Fruit fly (Drosophila melanogaster) whole organism, adult: ENCODE data around the gene CG6980.

Experiments used
- CG11617 ChIP-seq: fragments of 200-800 bp; sonication (Bioruptor generic); optimal IDR thresholded peaks from 2 replicates; lab custom pipeline; 2017; ENCODE audit warnings: mild to moderate bottlenecking, missing biosample characterization, missing genetic modification reagents, missing genetic modification characterization
- CG12768 ChIP-seq: fragments of 200-800 bp; sonication (Bioruptor generic); optimal IDR thresholded peaks from 2 replicates; lab custom pipeline; 2017; ENCODE audit warnings: missing biosample characterization, missing genetic modification characterization, mild to moderate bottlenecking, moderate library complexity, missing genetic modification reagents
- CG14711 ChIP-seq: fragments of 200-800 bp; sonication (Bioruptor generic); optimal IDR thresholded peaks from 2 replicates; lab custom pipeline; 2018; ENCODE audit warnings: missing biosample characterization, mild to moderate bottlenecking, missing genetic modification characterization, moderate library complexity
- CG1620 ChIP-seq: fragments of 200-800 bp; sonication (Bioruptor generic); optimal IDR thresholded peaks from 2 replicates; lab custom pipeline; 2016; ENCODE audit warnings: missing biosample characterization, missing genetic modification characterization
- CG33017 ChIP-seq: fragments of 200-800 bp; sonication (Bioruptor generic); optimal IDR thresholded peaks from 2 replicates; lab custom pipeline; 2018; ENCODE audit warnings: missing biosample characterization, mild to moderate bottlenecking, missing genetic modification characterization, moderate library complexity
- CG5204 ChIP-seq: fragments of 200-800 bp; sonication (Bioruptor generic); optimal IDR thresholded peaks from 2 replicates; lab custom pipeline; 2016; ENCODE audit warnings: missing biosample characterization, missing genetic modification characterization
- CG7045 ChIP-seq: fragments of 200-800 bp; sonication (Bioruptor generic); optimal IDR thresholded peaks from 2 replicates; lab custom pipeline; 2017; ENCODE audit warnings: missing biosample characterization, mild to moderate bottlenecking, missing genetic modification characterization
- CG7101 ChIP-seq: fragments of 200-800 bp; sonication (Bioruptor generic); optimal IDR thresholded peaks from 2 replicates; lab custom pipeline; 2018; ENCODE audit warnings: missing biosample characterization, mild to moderate bottlenecking, missing genetic modification characterization, moderate library complexity
- Clk ChIP-seq: fragments of 200-800 bp; sonication (Bioruptor generic); optimal IDR thresholded peaks from 2 replicates; lab custom pipeline; 2017; ENCODE audit warnings: missing biosample characterization, missing genetic modification characterization
- Crg-1 ChIP-seq: fragments of 200-800 bp; sonication (Bioruptor generic); optimal IDR thresholded peaks from 2 replicates; lab custom pipeline; 2016; ENCODE audit warnings: missing biosample characterization, missing genetic modification characterization
- Hr96 ChIP-seq: fragments of 200-800 bp; sonication (Bioruptor generic); optimal IDR thresholded peaks from 2 replicates; lab custom pipeline; 2016; ENCODE audit warnings: missing biosample characterization, missing genetic modification characterization
- Mnt ChIP-seq: fragments of 200-800 bp; sonication (Bioruptor generic); optimal IDR thresholded peaks from 2 replicates; lab custom pipeline; 2016; ENCODE audit warnings: missing biosample characterization, mild to moderate bottlenecking, missing genetic modification characterization
- bab1 ChIP-seq: fragments of 200-800 bp; sonication (Bioruptor generic); optimal IDR thresholded peaks from 3 replicates; lab custom pipeline; 2019; ENCODE audit warnings: missing biosample characterization, mild to moderate bottlenecking, missing genetic modification characterization, moderate library complexity
- cic ChIP-seq: fragments of 200-800 bp; sonication (Bioruptor generic); optimal IDR thresholded peaks from 2 replicates; lab custom pipeline; 2017; ENCODE audit warnings: missing biosample characterization, mild to moderate bottlenecking, missing genetic modification characterization, moderate library complexity
- cnc ChIP-seq, 2 experiments: fragments of >200 bp; optimal IDR thresholded peaks; 2 replicates each; lab custom pipeline; 2017
- kay ChIP-seq: fragments of 200-800 bp; sonication (Bioruptor generic); peaks from one replicate; lab custom pipeline; 2016; ENCODE audit warnings: missing biosample characterization, missing genetic modification characterization, borderline replicate concordance
- ovo ChIP-seq: fragments of 200-800 bp; sonication (Bioruptor generic); optimal IDR thresholded peaks from 2 replicates; lab custom pipeline; 2016; ENCODE audit warnings: missing biosample characterization, missing genetic modification characterization
- pad ChIP-seq: fragments of 200-800 bp; sonication (Bioruptor generic); optimal IDR thresholded peaks from 3 replicates; lab custom pipeline; 2017; ENCODE audit warnings: missing biosample characterization, missing genetic modification characterization, mild to moderate bottlenecking, moderate library complexity, missing genetic modification reagents
- tj ChIP-seq: fragments of 200-800 bp; sonication (Bioruptor generic); optimal IDR thresholded peaks from 3 replicates; lab custom pipeline; 2017; ENCODE audit warnings: missing biosample characterization, mild to moderate bottlenecking, missing genetic modification characterization, moderate library complexity
- toe ChIP-seq: fragments of 200-800 bp; sonication (Bioruptor generic); optimal IDR thresholded peaks from 2 replicates; lab custom pipeline; 2016; ENCODE audit warnings: missing biosample characterization, missing genetic modification characterization

CG6980 gene

DNA sequence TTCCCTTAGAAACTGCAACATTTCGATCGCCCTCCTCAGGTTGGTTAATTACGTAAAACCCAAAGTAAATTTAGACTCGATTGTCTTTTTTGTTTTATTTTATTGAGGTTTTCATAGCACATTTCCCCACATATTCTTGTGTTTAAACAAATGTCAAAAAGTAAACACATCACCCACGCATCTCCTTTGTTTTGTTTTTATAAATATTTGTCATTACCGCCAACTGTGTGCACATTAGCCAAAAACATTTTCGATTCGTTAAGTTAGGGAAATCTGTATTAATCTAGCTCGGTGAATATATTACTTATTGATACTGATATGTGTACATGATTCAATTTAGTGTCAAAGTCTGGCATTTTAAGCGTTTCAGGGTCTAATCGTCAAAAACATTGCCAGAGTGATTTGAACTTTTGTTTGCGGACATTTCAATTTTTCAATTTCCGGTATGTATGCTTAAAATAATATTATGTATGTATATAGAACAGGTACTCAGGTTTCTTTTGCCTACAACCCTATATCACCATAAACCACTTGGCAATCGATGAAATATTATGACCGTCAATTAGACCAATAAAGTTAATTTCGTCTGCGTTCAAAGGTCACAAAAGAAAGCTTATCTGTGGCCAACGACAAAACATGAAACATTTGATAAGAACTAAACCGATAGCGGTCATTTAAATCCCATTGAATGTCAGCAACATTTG, 2.3 kb downstream of the CG6980 start:
- peak; percentile 81 for TF ChIP-seq kay (GFP tag; lab: Kevin White, UChicago)
- no peak for TF ChIP-seq bab1
- peak; percentile 5 for TF ChIP-seq CG33017 (tag; lab: Kevin White, UChicago)

DNA sequence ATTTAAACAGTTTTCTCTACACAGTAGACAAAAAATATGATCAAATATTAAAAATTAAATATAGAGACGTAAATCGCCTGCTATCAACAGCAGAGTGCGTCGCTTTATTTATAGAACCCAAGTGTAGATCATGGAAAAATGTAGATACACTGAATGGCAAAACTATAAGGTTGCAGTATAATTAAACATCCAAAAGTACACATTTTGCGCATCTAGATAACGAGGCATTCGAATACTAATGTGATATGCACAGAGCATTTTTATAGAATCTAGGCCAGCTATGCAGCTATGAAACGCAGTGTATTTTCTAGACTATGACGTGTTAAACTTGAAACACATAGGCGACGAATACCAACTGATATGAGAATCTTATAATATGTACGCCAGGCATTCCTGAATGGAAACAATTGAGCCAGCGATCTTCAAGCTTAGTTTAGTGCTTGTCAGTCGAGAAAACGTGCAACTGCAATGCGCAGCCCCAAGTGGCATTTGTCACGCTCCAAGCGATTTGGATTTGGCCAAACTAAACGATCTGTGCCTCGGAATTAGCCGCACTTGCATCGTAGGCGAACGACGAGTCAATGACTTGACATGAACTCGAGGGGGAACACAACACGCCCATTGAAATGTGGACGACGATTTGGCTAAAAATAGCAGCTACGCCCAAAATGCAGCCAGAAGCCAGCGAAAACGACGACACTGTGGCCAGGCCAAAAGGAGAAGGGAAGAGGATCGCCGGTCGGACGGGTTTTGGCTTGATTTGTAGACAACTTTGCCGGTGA, 3.6 kb downstream of the CG6980 start:
- TF ChIP-seq CG7101 (tag; lab: Kevin White, UChicago) (peak; percentile 96), kay (GFP tag; lab: Kevin White, UChicago) (peak; percentile 94), CG5204 (GFP tag; lab: Kevin White, UChicago) (peak; percentile 81), CG11617 (GFP tag; lab: Kevin White, UChicago) (peak; percentile 76), pad (GFP tag; lab: Kevin White, UChicago) (peak; percentile 70), CG12768 (peak; percentile 95), cic (peak; percentile 56), tj (GFP tag; lab: Kevin White, UChicago) (peak; percentile 23), Hr96 (peak; percentile 80), CG1620 (GFP tag; lab: Kevin White, UChicago) (peak; percentile 9), Clk (GFP tag; lab: Kevin White, UChicago) (peak; percentile 67), Mnt (GFP tag; lab: Kevin White, UChicago) (peak; percentile 64), cnc (optimal IDR thresholded peaks at IDR 0.05; lab: Kevin White, UChicago) (no peak), ovo (GFP tag; lab: Kevin White, UChicago) (no peak), toe (GFP tag; lab: Kevin White, UChicago) (peak; percentile 48), CG14711 (tag; lab: Kevin White, UChicago) (peak; percentile 88), Crg-1 (GFP tag; lab: Kevin White, UChicago) (peak; percentile 78), bab1 (peak; percentile 79), CG7045 (GFP tag; lab: Kevin White, UChicago) (peak; percentile 91), CG33017 (tag; lab: Kevin White, UChicago) (peak; percentile 97)

DNA sequence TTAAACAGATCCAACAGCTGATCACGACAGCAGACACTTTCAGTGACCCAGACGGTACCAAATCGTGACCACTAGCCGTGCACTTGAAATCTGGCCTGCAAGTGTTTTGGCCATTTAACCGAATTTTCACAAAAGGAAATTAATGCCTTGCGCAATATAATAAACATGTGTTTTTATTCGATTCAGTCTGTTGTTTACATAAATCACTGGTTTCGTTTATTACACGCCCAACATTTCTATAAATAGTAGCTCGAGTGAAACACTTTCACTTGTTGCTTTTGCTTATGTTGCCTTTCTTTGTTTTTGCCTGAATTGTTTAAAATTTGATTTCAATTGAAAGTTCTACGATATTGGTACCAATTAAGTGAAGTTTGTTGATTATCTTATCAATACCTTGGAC, 5.0 kb downstream of the CG6980 start:
- TF ChIP-seq CG14711 (tag; lab: Kevin White, UChicago) (no peak), ovo (GFP tag; lab: Kevin White, UChicago) (no peak), pad (GFP tag; lab: Kevin White, UChicago) (no peak), Hr96 (no peak), kay (GFP tag; lab: Kevin White, UChicago) (no peak)

DNA sequence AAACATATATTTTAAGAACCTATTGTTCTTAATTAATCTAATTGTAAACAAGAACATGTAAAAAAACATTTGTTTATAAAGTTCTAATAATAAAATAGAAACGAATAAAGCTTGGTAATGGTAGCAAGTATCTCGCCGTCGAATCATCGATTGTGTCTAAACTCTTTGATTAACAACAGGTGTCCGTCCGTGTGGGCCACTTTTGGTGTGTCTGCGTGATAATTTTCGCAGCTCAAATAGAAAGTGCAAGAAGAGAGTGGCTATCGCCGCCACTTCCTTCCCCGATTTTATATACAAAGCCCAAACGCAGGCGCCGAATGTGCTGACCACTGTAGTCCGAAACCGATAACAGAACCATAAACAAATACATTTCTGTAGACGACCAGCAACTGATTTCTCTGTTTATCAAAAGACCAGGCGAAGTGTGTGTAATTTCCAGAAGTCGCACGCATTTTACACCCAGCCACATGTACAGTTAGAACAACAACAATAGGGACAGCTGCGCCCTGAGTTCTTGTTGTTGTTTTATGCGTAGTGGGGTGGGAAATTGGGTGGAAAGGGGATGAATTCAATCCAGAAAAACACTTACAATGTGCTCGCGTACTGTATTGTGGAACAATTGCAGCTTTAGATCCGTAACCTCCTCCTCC, 5.7 kb downstream of the CG6980 start:
- TF ChIP-seq tj (GFP tag; lab: Kevin White, UChicago) = peak; percentile 24
- no peak for TF ChIP-seq kay (GFP tag; lab: Kevin White, UChicago)

DNA sequence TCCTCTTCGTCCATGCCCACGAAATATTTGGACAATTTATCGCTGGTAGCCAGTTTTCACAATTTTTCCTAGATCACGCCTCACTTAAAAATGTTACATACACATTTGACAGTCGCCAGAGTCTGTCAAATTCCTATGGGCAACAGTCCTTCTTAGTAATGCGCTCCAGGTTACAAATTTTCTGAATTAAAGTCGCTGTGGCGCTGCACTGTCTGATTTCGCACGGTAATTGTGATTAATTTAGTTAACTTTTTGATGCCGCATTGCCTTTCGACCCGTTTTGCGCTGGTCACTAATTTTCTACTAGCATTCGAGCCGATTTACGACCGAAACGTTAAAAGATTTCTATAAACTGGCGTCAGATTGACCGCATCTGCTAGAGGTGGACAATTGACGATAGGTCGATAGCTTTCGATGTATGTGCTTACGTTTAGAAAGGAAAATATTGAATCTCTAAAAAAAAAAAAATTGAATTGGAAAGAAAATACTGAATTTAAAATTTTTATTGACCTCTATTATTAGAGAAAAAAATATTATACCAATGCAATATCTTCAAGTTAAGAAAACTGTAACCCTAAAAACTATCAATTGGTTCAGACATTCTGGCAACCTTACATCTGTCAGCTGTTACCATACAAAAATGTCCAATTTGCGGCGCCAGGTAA, 6.3 kb downstream of the CG6980 start, which contains the start of the genes lili and CG34150:
TSS of gene lili (minus strand) at position 376 of the 665 bp plus-strand sequence.
TSS of gene CG34150 (plus strand) at position 626 of the 665 bp plus-strand sequence.
- peak; percentile 84 for TF ChIP-seq CG7101 (tag; lab: Kevin White, UChicago)
- TF ChIP-seq CG11617 (GFP tag; lab: Kevin White, UChicago) = peak; percentile 79
- TF ChIP-seq bab1 = peak; percentile 86
- no peak for TF ChIP-seq Clk (GFP tag; lab: Kevin White, UChicago)
- peak; percentile 60 for TF ChIP-seq Crg-1 (GFP tag; lab: Kevin White, UChicago)
- TF ChIP-seq CG12768 = peak; percentile 51
- peak; percentile 67 for TF ChIP-seq ovo (GFP tag; lab: Kevin White, UChicago)
- TF ChIP-seq cic = no peak
- peak; percentile 60 for TF ChIP-seq CG33017 (tag; lab: Kevin White, UChicago)
- peak; percentile 67 for TF ChIP-seq Mnt (GFP tag; lab: Kevin White, UChicago)
- TF ChIP-seq cnc (optimal IDR thresholded peaks at IDR 0.05; lab: Kevin White, UChicago) = no peak
- TF ChIP-seq Hr96 = peak; percentile 80
- TF ChIP-seq toe (GFP tag; lab: Kevin White, UChicago) = peak; percentile 93
- TF ChIP-seq pad (GFP tag; lab: Kevin White, UChicago) = peak; percentile 40
- TF ChIP-seq CG7045 (GFP tag; lab: Kevin White, UChicago) = peak; percentile 58
- TF ChIP-seq CG14711 (tag; lab: Kevin White, UChicago) = peak; percentile 98
- TF ChIP-seq kay (GFP tag; lab: Kevin White, UChicago) = no peak
- peak; percentile 46 for TF ChIP-seq tj (GFP tag; lab: Kevin White, UChicago)
- peak; percentile 83 for TF ChIP-seq CG5204 (GFP tag; lab: Kevin White, UChicago)
- peak; percentile 78 for TF ChIP-seq CG1620 (GFP tag; lab: Kevin White, UChicago)
